Worm (Caenorhabditis elegans): ENCODE results near the gene K10H10.6.

- TF ChIP-seq ama-1 (optimal IDR thresholded peaks at IDR 0.05) (no peak), sea-1 (GFP tag; conservative IDR thresholded peaks at IDR 0.05) (no peak), ceh-36 (tag; optimal IDR thresholded peaks at IDR 0.05) (no peak), hmbx-1 (tag; optimal IDR thresholded peaks at IDR 0.05) (no peak), ceh-13 (GFP tag; optimal IDR thresholded peaks at IDR 0.05) (no peak), scrt-1 (GFP tag; IDR thresholded peaks at IDR 0.05) (no peak), flt-1 (GFP tag; IDR thresholded peaks at IDR 0.05) (no peak), F13C5.2 (tag; optimal IDR thresholded peaks at IDR 0.05) (no peak), B0310.2 (tag; optimal IDR thresholded peaks at IDR 0.05) (no peak), hmg-4 (GFP tag; optimal IDR thresholded peaks at IDR 0.05) (no peak)
Measured at ce11 chrII:14510162-14510561, 7.1 kb downstream of the K10H10.6 start.
